Worm (Caenorhabditis elegans) whole organism, early embryonic: ENCODE measurements around the gene K09B11.5.

Experiments
- B0310.2 ChIP-seq: sonication (generic microtip); optimal IDR thresholded peaks from 2 replicates; lab custom pipeline; 2016; ENCODE audit warnings: mild to moderate bottlenecking, missing genetic modification characterization, missing compliant biosample characterization
- ama-1 ChIP-seq: fragments of 150-350 bp; optimal IDR thresholded peaks from 2 replicates; lab custom pipeline; 2014
- ets-7 ChIP-seq: sonication (generic microtip); optimal IDR thresholded peaks from 2 replicates; lab custom pipeline; 2016; ENCODE audit warnings: missing genotype, missing genetic modification characterization, missing compliant biosample characterization

- no peak for TF ChIP-seq B0310.2 (tag; lab: Kevin White, UChicago)
- no peak for TF ChIP-seq ama-1 (lab: Kevin White, UChicago)
- TF ChIP-seq ets-7: no peak
Measured at ce11 chrIV:13422200-13422599, 11.6 kb downstream of the K09B11.5 start, which contains the start of gene nol-9.
